Fruit fly (Drosophila melanogaster): ENCODE measurements around the gene AgmNAT.

The AgmNAT gene

dm6 chrX:5786559-5786958 is 29.1 kb downstream of the AgmNAT start (continued):
- TF ChIP-seq Neu2 (GFP tag; optimal IDR thresholded peaks at IDR 0.05; ENCODE audit: borderline replicate concordance): no peak
- peak; percentile 38 for TF ChIP-seq pros (GFP tag; optimal IDR thresholded peaks at IDR 0.05)
- TF ChIP-seq emc (GFP tag; optimal IDR thresholded peaks at IDR 0.05): no peak
- TF ChIP-seq seq (GFP tag; IDR thresholded peaks at IDR 0.05): 0 out of 2 replicates have a peak, but pooled peaks have one; percentile 37
- TF ChIP-seq Ssrp (tag; optimal IDR thresholded peaks at IDR 0.05): peak; percentile 10
- TF ChIP-seq Pdp1 (GFP tag; optimal IDR thresholded peaks at IDR 0.05): peak in 1 of 2 experiments; percentile 43
- peak; percentile 57 for TF ChIP-seq CG15269 (tag; optimal IDR thresholded peaks at IDR 0.05)
- TF ChIP-seq Ravus (GFP tag; IDR thresholded peaks at IDR 0.05): no peak
- no peak for TF ChIP-seq CG17612 (GFP tag; IDR thresholded peaks at IDR 0.05)
- TF ChIP-seq CG7556 (GFP tag; optimal IDR thresholded peaks at IDR 0.05): peak; percentile 46
- 0 out of 2 replicates have a peak, but pooled peaks have one; percentile 12 for TF ChIP-seq CG5953 (GFP tag; IDR thresholded peaks at IDR 0.05)
- TF ChIP-seq H15 (GFP tag; IDR thresholded peaks at IDR 0.05): no peak
- TF ChIP-seq chinmo (GFP tag; IDR thresholded peaks at IDR 0.05; ENCODE audit: partially characterized antibody): no peak
- 0 out of 2 replicates have a peak, but pooled peaks have one; percentile 21 for TF ChIP-seq lmd (GFP tag; IDR thresholded peaks at IDR 0.05)
- TF ChIP-seq org-1 (GFP tag; optimal IDR thresholded peaks at IDR 0.05): peak; percentile 1
- 0 out of 3 replicates have a peak, but pooled peaks have one; percentile 11 for TF ChIP-seq B-H1 (GFP tag; IDR thresholded peaks at IDR 0.05)
- TF ChIP-seq fu2 (GFP tag; optimal IDR thresholded peaks at IDR 0.05): no peak
- TF ChIP-seq CG3838 (GFP tag; optimal IDR thresholded peaks at IDR 0.05): no peak
- TF ChIP-seq unc-4 (GFP tag; IDR thresholded peaks at IDR 0.05; ENCODE audit: partially characterized antibody): no peak
- TF ChIP-seq nerfin-1 (tag; optimal IDR thresholded peaks at IDR 0.05): no peak
- TF ChIP-seq Lhr (GFP tag; optimal IDR thresholded peaks at IDR 0.05): no peak
- TF ChIP-seq ems (GFP tag; optimal IDR thresholded peaks at IDR 0.05): peak; percentile 4
- TF ChIP-seq Sox102F (GFP tag; optimal IDR thresholded peaks at IDR 0.05): peak; percentile 75
- no peak for TF ChIP-seq D19A (tag; optimal IDR thresholded peaks at IDR 0.05)
- TF ChIP-seq ttk (GFP tag; IDR thresholded peaks at IDR 0.05): 0 out of 2 replicates have a peak, but pooled peaks have one; percentile 26
- TF ChIP-seq ase (GFP tag; IDR thresholded peaks at IDR 0.05): no peak
- TF ChIP-seq CG14014 (GFP tag; IDR thresholded peaks at IDR 0.05): peak; percentile 16; the same call in 1 of the 2 replicates
- TF ChIP-seq btn (GFP tag; optimal IDR thresholded peaks at IDR 0.05): no peak
- TF ChIP-seq sob (GFP tag; IDR thresholded peaks at IDR 0.05): 0 out of 2 replicates have a peak, but pooled peaks have one; percentile 26
- no peak for TF ChIP-seq nmo (GFP tag; optimal IDR thresholded peaks at IDR 0.05)
- no peak for TF ChIP-seq pan (optimal IDR thresholded peaks at IDR 0.05)
- peak in 1 of 2 experiments; percentile 52 for TF ChIP-seq pan (GFP tag; optimal IDR thresholded peaks at IDR 0.05 in 1 of 2, IDR thresholded peaks at IDR 0.05 in 1 of 2)
- TF ChIP-seq Asciz (GFP tag; optimal IDR thresholded peaks at IDR 0.05): no peak
- no peak for TF ChIP-seq stc (GFP tag; IDR thresholded peaks at IDR 0.05)
- TF ChIP-seq en (GFP tag; optimal IDR thresholded peaks at IDR 0.05): no peak
- TF ChIP-seq gem (tag; optimal IDR thresholded peaks at IDR 0.05): peak; percentile 65
- TF ChIP-seq CoRest (tag; optimal IDR thresholded peaks at IDR 0.05): peak; percentile 43
- peak; percentile 66 for TF ChIP-seq Ptx1 (GFP tag; IDR thresholded peaks at IDR 0.05)
- no peak for TF ChIP-seq Bteb2 (GFP tag; optimal IDR thresholded peaks at IDR 0.05)
- TF ChIP-seq CG14441 (GFP tag; IDR thresholded peaks at IDR 0.05): peak; percentile 43
- no peak for TF ChIP-seq knrl (GFP tag; IDR thresholded peaks at IDR 0.05; ENCODE audit: partially characterized antibody)
- TF ChIP-seq ci (GFP tag; IDR thresholded peaks at IDR 0.05): peak; percentile 44; the same call in 2 of the 3 replicates
- no peak for TF ChIP-seq tna (GFP tag; IDR thresholded peaks at IDR 0.05; ENCODE audit: partially characterized antibody)
- no peak for TF ChIP-seq Meics (GFP tag; optimal IDR thresholded peaks at IDR 0.05)
- no peak for TF ChIP-seq Dp (GFP tag; optimal IDR thresholded peaks at IDR 0.05)
- peak; percentile 54 for TF ChIP-seq grau (tag; optimal IDR thresholded peaks at IDR 0.05)
- TF ChIP-seq CG12391 (tag; optimal IDR thresholded peaks at IDR 0.05): peak; percentile 56
- TF ChIP-seq Med (GFP tag): peak; percentile 41
- no peak for TF ChIP-seq CG6272 (GFP tag; IDR thresholded peaks at IDR 0.05)
- TF ChIP-seq Hmr (GFP tag; optimal IDR thresholded peaks at IDR 0.05): peak; percentile 4
- TF ChIP-seq CG9932 (GFP tag; IDR thresholded peaks at IDR 0.05): no peak
